Fruit fly (Drosophila melanogaster): ENCODE data around the gene CG4678.

The CG4678 gene

DNA sequence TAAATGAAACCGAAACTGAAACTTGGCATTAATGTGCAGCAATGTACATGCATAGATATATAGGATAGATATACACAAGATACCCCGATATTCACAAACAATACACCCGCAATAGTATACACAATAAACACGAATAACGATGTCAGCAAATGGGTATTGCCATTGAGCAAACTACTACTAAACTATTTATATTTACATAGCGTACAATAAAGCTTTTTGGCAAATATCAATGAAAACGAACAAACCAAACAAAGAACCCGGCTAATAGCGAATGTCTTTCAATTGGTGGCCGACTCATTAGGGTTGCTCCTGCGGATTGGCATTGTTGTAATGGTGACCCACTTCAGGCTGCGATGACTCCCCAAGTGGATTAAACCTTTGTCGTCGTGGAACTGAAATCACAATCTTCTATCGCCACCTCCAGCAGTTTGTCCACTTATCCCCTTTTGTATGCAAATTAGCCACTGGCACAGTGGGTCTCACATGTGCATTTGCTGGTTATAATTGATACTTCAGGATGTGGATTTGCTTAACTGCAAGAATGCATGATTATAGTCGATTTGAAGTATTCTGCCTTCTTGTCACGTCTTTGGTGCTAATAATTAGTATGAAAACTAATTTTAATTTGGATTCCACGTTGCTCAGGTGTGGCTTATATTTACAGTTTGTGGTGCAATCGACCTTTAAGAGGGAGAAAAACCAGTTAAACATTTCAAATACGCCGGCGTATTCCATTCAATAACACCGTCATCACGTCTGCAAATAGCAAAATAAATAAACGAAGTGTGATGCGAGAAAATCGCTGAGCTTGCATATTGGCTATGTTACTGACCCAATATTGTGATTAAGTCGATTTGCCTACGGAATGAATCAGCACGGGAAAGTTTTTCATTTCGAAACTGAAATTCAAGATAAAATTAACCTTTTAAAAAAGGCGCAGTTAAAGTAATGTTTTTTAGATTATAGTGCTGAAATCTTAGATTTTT, 45.6 kb upstream of the CG4678 start (continued):
- no peak for TF ChIP-seq fru (optimal IDR thresholded peaks at IDR 0.05)
- TF ChIP-seq bab2 (GFP tag; optimal IDR thresholded peaks at IDR 0.05), result peak; percentile 73
- no peak for TF ChIP-seq CG34376 (GFP tag; optimal IDR thresholded peaks at IDR 0.05)
- no peak for TF ChIP-seq ranshi (GFP tag; IDR thresholded peaks at IDR 0.05)
- no peak for TF ChIP-seq stwl (tag; optimal IDR thresholded peaks at IDR 0.05)
- TF ChIP-seq CG15601 (tag; optimal IDR thresholded peaks at IDR 0.05), result peak; percentile 37
- no peak for TF ChIP-seq HmgZ (tag; optimal IDR thresholded peaks at IDR 0.05)
- TF ChIP-seq Hand (GFP tag; optimal IDR thresholded peaks at IDR 0.05), result no peak
- no peak for TF ChIP-seq CG11560 (tag; IDR thresholded peaks at IDR 0.05)
- TF ChIP-seq CG9727 (GFP tag; optimal IDR thresholded peaks at IDR 0.05), result peak; percentile 37
- peak; percentile 8 for TF ChIP-seq trh (GFP tag; optimal IDR thresholded peaks at IDR 0.05)
- TF ChIP-seq disco-r (GFP tag; optimal IDR thresholded peaks at IDR 0.05), result no peak
- TF ChIP-seq sqz (GFP tag; optimal IDR thresholded peaks at IDR 0.05), result no peak
- peak; percentile 43 for TF ChIP-seq Sox102F (GFP tag; optimal IDR thresholded peaks at IDR 0.05)
- no peak for TF ChIP-seq pros (GFP tag; optimal IDR thresholded peaks at IDR 0.05)
- no peak for TF ChIP-seq amos (GFP tag; IDR thresholded peaks at IDR 0.05; ENCODE audit: partially characterized antibody)
- no peak for TF ChIP-seq CG14667 (GFP tag; IDR thresholded peaks at IDR 0.05)
- no peak for TF ChIP-seq chm (GFP tag; IDR thresholded peaks at IDR 0.05)

dm6 chrX:16651098-16651497, 44.8 kb upstream of the CG4678 start, which contains the start of the genes CG32573 and CG42512:
Gene CG32573, plus strand, starts transcription at chrX:16651376.
Gene CG42512, plus strand, starts transcription at chrX:16651376.
- TF ChIP-seq CG17829 (tag; optimal IDR thresholded peaks at IDR 0.05) (peak; percentile 16), BEAF-32 (GFP tag; optimal IDR thresholded peaks at IDR 0.05) (peak; percentile 71), CG6813 (GFP tag; optimal IDR thresholded peaks at IDR 0.05) (no peak), Gug (GFP tag; IDR thresholded peaks at IDR 0.05) (no peak), Med (GFP tag) (peak; percentile 81), fd96Cb (tag; optimal IDR thresholded peaks at IDR 0.05) (no peak), Myb (GFP tag; optimal IDR thresholded peaks at IDR 0.05) (peak; percentile 24), CG1602 (GFP tag; optimal IDR thresholded peaks at IDR 0.05) (no peak), CG14860 (GFP tag; IDR thresholded peaks at IDR 0.05; ENCODE audit: partially characterized antibody) (peak; percentile 38; the same call in 1 of the 3 replicates), CG16813 (GFP tag; IDR thresholded peaks at IDR 0.05; ENCODE audit: partially characterized antibody) (peak; percentile 67), nom (GFP tag; optimal IDR thresholded peaks at IDR 0.05) (no peak), p53 (GFP tag; optimal IDR thresholded peaks at IDR 0.05) (no peak), HLH4C (GFP tag; IDR thresholded peaks at IDR 0.05; ENCODE audit: partially characterized antibody) (peak; percentile 77), Bteb2 (GFP tag; optimal IDR thresholded peaks at IDR 0.05) (no peak), ab (GFP tag; optimal IDR thresholded peaks at IDR 0.05) (no peak), Atf-2 (GFP tag; optimal IDR thresholded peaks at IDR 0.05) (no peak), Lhr (GFP tag; optimal IDR thresholded peaks at IDR 0.05) (peak; percentile 39), tup (GFP tag; optimal IDR thresholded peaks at IDR 0.05) (no peak), chinmo (GFP tag; IDR thresholded peaks at IDR 0.05; ENCODE audit: partially characterized antibody) (peak; percentile 90), prd (optimal IDR thresholded peaks at IDR 0.05) (no peak), prd (GFP tag; IDR thresholded peaks at IDR 0.05) (no peak), ttk (GFP tag; IDR thresholded peaks at IDR 0.05) (no peak), chn (GFP tag; optimal IDR thresholded peaks at IDR 0.05) (no peak), Blimp-1 (GFP tag; optimal IDR thresholded peaks at IDR 0.05) (no peak), CG2199 (GFP tag; IDR thresholded peaks at IDR 0.05) (no peak), HLH54F (GFP tag; optimal IDR thresholded peaks at IDR 0.05) (no peak), hth (optimal IDR thresholded peaks at IDR 0.05) (no peak), schlank (tag; optimal IDR thresholded peaks at IDR 0.05) (no peak), amos (GFP tag; IDR thresholded peaks at IDR 0.05; ENCODE audit: partially characterized antibody) (peak; percentile 75), CG1024 (GFP tag; IDR thresholded peaks at IDR 0.05) (no peak), CG8089 (GFP tag; optimal IDR thresholded peaks at IDR 0.05) (no peak), mld (GFP tag; IDR thresholded peaks at IDR 0.05; ENCODE audit: partially characterized antibody) (peak; percentile 53; the same call in 1 of the 3 replicates)
